Worm (Caenorhabditis elegans): Measurements from ENCODE around the gene D2096.12.

ce11 chrIV:8397814-8398213 is 34.6 kb downstream of the D2096.12 start:
- no peak for TF ChIP-seq fkh-3 (tag; optimal IDR thresholded peaks at IDR 0.05)
- TF ChIP-seq efl-1 (GFP tag; optimal IDR thresholded peaks at IDR 0.05), result no peak
- TF ChIP-seq madf-6 (GFP tag; IDR thresholded peaks at IDR 0.05), result no peak
- TF ChIP-seq snpc-3.4 (tag; optimal IDR thresholded peaks at IDR 0.05), result no peak
- TF ChIP-seq ztf-6 (GFP tag; IDR thresholded peaks at IDR 0.05), result no peak
- TF ChIP-seq ztf-26 (tag; optimal IDR thresholded peaks at IDR 0.05), result no peak
- TF ChIP-seq somi-1 (GFP tag; optimal IDR thresholded peaks at IDR 0.05), result no peak
- no peak for TF ChIP-seq cebp-1 (GFP tag; IDR thresholded peaks at IDR 0.05)
- TF ChIP-seq cebp-1 (tag; optimal IDR thresholded peaks at IDR 0.05), result no peak
- TF ChIP-seq snpc-1.3 (tag; optimal IDR thresholded peaks at IDR 0.05; ENCODE audit: insufficient read depth), result no peak
- TF ChIP-seq pha-4 (tag; optimal IDR thresholded peaks at IDR 0.05), result no peak
